Worm (Caenorhabditis elegans) whole organism, L1 larva: ENCODE data around the gene rsa-2.

Experiments used
- C34B4.2 ChIP-seq: sonication (generic microtip); optimal IDR thresholded peaks from 2 replicates; lab custom pipeline; 2017; ENCODE audit warnings: mild to moderate bottlenecking, missing genetic modification characterization, missing compliant biosample characterization
- ceh-82 ChIP-seq, 3 experiments: fragments of 150-350 bp in 1 of 3; sonication (generic microtip) in 2 of 3; optimal IDR thresholded peaks; 2 replicates each; lab custom pipeline; 2014 to 2017; ENCODE audit warnings: missing biosample characterization in 3 of 3, missing genetic modification characterization in 3 of 3
- unc-62 ChIP-seq: fragments of 150-350 bp; optimal IDR thresholded peaks from 2 replicates; lab custom pipeline; 2014; ENCODE audit warnings: missing biosample characterization, missing genetic modification reagents, missing genetic modification characterization
- ztf-11 ChIP-seq, 2 experiments: sonication (generic microtip); optimal IDR thresholded peaks; 2 replicates each; lab custom pipeline; 2016 to 2017; ENCODE audit warnings: missing genetic modification characterization in 2 of 2, missing biosample characterization in 1 of 2, missing compliant biosample characterization in 1 of 2

DNA sequence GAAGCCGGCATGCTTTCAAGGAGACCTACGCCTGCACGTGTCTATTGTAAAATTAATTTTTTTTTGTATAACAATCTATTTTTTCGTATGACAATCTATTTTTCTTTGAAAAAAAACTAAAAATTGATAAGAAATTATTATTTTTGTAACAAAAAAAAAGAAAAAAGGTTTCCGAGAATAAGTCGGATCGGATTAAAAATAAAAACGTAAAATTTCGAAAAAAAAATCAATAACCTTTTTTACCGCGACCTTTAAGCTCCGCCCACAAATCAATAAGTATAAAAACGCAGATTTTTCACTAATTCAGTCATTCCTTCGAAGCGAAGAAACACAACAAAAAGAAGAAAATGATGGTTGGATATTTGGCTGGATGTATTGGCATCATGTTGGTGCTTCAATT, 16.2 kb downstream of the rsa-2 start, which contains the start of gene W09D6.4:
- TF ChIP-seq unc-62 (GFP tag; lab: Kevin White, UChicago), result no peak
- no peak for TF ChIP-seq ztf-11 (tag; optimal IDR thresholded peaks at IDR 0.05; lab: Kevin White, UChicago)
- TF ChIP-seq C34B4.2 (tag; lab: Kevin White, UChicago), result no peak
- no peak for TF ChIP-seq ceh-82 (tag; optimal IDR thresholded peaks at IDR 0.05; lab: Kevin White, UChicago)
